Fruit fly (Drosophila melanogaster) whole organism, embryonic: ENCODE measurements around the gene SclB.

Source experiments
- Aef1 ChIP-seq: fragments of 200-800 bp; sonication (Bioruptor generic); IDR thresholded peaks from 3 replicates; pipeline ENCODE4 v1.3.6; 2022; ENCODE audit warnings: missing biosample characterization, missing genetic modification characterization
- Blimp-1 ChIP-seq: fragments of 200-800 bp; sonication (Bioruptor generic); optimal IDR thresholded peaks from 3 replicates; lab custom pipeline; 2018; ENCODE audit warnings: missing biosample characterization, missing genetic modification characterization, mild to moderate bottlenecking, moderate library complexity, missing genetic modification reagents
- CG10654 ChIP-seq: fragments of 200-800 bp; sonication (Bioruptor generic); optimal IDR thresholded peaks from 2 replicates; lab custom pipeline; 2016; ENCODE audit warnings: missing biosample characterization, missing genetic modification characterization
- CG11398 ChIP-seq: fragments of 200-800 bp; sonication (Bioruptor generic); optimal IDR thresholded peaks from 2 replicates; lab custom pipeline; 2016; ENCODE audit warnings: missing biosample characterization, missing genetic modification characterization
- CG12071 ChIP-seq: fragments of 200-800 bp; sonication (Bioruptor generic); optimal IDR thresholded peaks from 3 replicates; lab custom pipeline; 2018; ENCODE audit warnings: missing biosample characterization, mild to moderate bottlenecking, missing genetic modification characterization
- CG12659 ChIP-seq: fragments of 200-800 bp; sonication (Bioruptor generic); optimal IDR thresholded peaks from 3 replicates; lab custom pipeline; 2017; ENCODE audit warnings: mild to moderate bottlenecking, missing biosample characterization, missing genetic modification reagents, missing genetic modification characterization
- CG14860 ChIP-seq: fragments of 200-800 bp; sonication (Bioruptor generic); IDR thresholded peaks from 3 replicates; pipeline ENCODE4 v1.3.6; 2022; ENCODE audit warnings: missing biosample characterization, missing genetic modification characterization; ENCODE audit not compliant: partially characterized antibody
- CG1647 ChIP-seq: fragments of 200-800 bp; sonication (Bioruptor generic); optimal IDR thresholded peaks from 3 replicates; lab custom pipeline; 2016; ENCODE audit warnings: missing biosample characterization, missing genetic modification characterization
- CG17361 ChIP-seq: fragments of 200-800 bp; sonication (Bioruptor generic); IDR thresholded peaks from 3 replicates; pipeline ENCODE4 v1.3.6; 2022; ENCODE audit warnings: missing biosample characterization, missing genetic modification characterization
- CG17385 ChIP-seq: fragments of 200-800 bp; sonication (Bioruptor generic); optimal IDR thresholded peaks from 3 replicates; lab custom pipeline; 2018; ENCODE audit warnings: missing biosample characterization, mild to moderate bottlenecking, missing genetic modification characterization
- CG17612 ChIP-seq: fragments of 200-800 bp; sonication (Bioruptor generic); IDR thresholded peaks from 2 replicates; pipeline ENCODE4 v1.3.6; 2022; ENCODE audit warnings: missing biosample characterization, missing genetic modification characterization
- CG18476 ChIP-seq: fragments of 200-800 bp; sonication (Bioruptor generic); optimal IDR thresholded peaks from 2 replicates; lab custom pipeline; 2016; ENCODE audit warnings: missing biosample characterization, mild to moderate bottlenecking, missing genetic modification characterization
- CG2120 ChIP-seq: fragments of 200-800 bp; sonication (Bioruptor generic); optimal IDR thresholded peaks from 3 replicates; lab custom pipeline; 2016; ENCODE audit warnings: missing biosample characterization, missing genetic modification characterization
- CG2712 ChIP-seq: fragments of 200-800 bp; optimal IDR thresholded peaks from 3 replicates; lab custom pipeline; 2019; ENCODE audit warnings: missing biosample characterization, mild to moderate bottlenecking, missing genetic modification characterization, moderate library complexity
- CG2889 ChIP-seq: fragments of 200-800 bp; sonication (Bioruptor generic); IDR thresholded peaks from 3 replicates; pipeline ENCODE4 v1.3.6; 2022; ENCODE audit warnings: missing biosample characterization, missing genetic modification characterization
- CG31441 ChIP-seq: fragments of 200-800 bp; sonication (Bioruptor generic); IDR thresholded peaks from 2 replicates; pipeline ENCODE4 v1.3.6; 2022; ENCODE audit warnings: missing biosample characterization, missing genetic modification characterization
- CG3163 ChIP-seq: fragments of 200-800 bp; sonication (Bioruptor generic); optimal IDR thresholded peaks from 3 replicates; lab custom pipeline; 2016; ENCODE audit warnings: missing biosample characterization, missing genetic modification characterization
- CG33557 ChIP-seq: fragments of 200-800 bp; sonication (Bioruptor generic); optimal IDR thresholded peaks from 2 replicates; lab custom pipeline; 2019; ENCODE audit warnings: missing biosample characterization, mild to moderate bottlenecking, missing genetic modification characterization, moderate library complexity
- CG34376 ChIP-seq: fragments of 200-800 bp; sonication (Bioruptor generic); optimal IDR thresholded peaks from 2 replicates; lab custom pipeline; 2018; ENCODE audit warnings: missing biosample characterization, mild to moderate bottlenecking, missing genetic modification characterization
- CG4730 ChIP-seq: fragments of 200-800 bp; sonication (Bioruptor generic); IDR thresholded peaks from 2 replicates; pipeline ENCODE4 v1.3.6; 2022; ENCODE audit warnings: missing biosample characterization, missing genetic modification characterization
- CG5180 ChIP-seq: fragments of 200-800 bp; sonication (Bioruptor generic); optimal IDR thresholded peaks from 3 replicates; lab custom pipeline; 2017; ENCODE audit warnings: missing biosample characterization, missing genetic modification characterization, mild to moderate bottlenecking, moderate library complexity, missing genetic modification reagents
- CG7372 ChIP-seq: fragments of 200-800 bp; sonication (Bioruptor generic); IDR thresholded peaks from 2 replicates; pipeline ENCODE4 v1.3.6; 2022; ENCODE audit warnings: missing biosample characterization, missing genetic modification characterization
- CG7839 ChIP-seq: fragments of 200-800 bp; sonication (Bioruptor generic); optimal IDR thresholded peaks from 3 replicates; lab custom pipeline; 2018; ENCODE audit warnings: missing biosample characterization, mild to moderate bottlenecking, missing genetic modification characterization, moderate library complexity
- CG8089 ChIP-seq: fragments of 200-800 bp; sonication (Bioruptor generic); optimal IDR thresholded peaks from 3 replicates; lab custom pipeline; 2016; ENCODE audit warnings: missing biosample characterization, missing genetic modification characterization
- CG8290 ChIP-seq, 3 experiments: fragments of 200-800 bp; sonication (Bioruptor generic); optimal IDR thresholded peaks; 2 replicates each; lab custom pipeline; 2016 to 2019; ENCODE audit warnings: missing biosample characterization in 3 of 3, missing genetic modification characterization in 3 of 3, mild to moderate bottlenecking in 2 of 3, moderate library complexity in 1 of 3
- CTCF ChIP-seq: fragments of 200-800 bp; sonication (Bioruptor generic); optimal IDR thresholded peaks from 2 replicates; lab custom pipeline; 2017; ENCODE audit warnings: missing biosample characterization, mild to moderate bottlenecking, missing genetic modification characterization, moderate library complexity
- D19B ChIP-seq: fragments of 200-800 bp; sonication (Bioruptor generic); optimal IDR thresholded peaks from 2 replicates; lab custom pipeline; 2017; ENCODE audit warnings: missing biosample characterization, mild to moderate bottlenecking, missing genetic modification characterization
- Deaf1 ChIP-seq: fragments of 200-800 bp; optimal IDR thresholded peaks from 3 replicates; lab custom pipeline; 2019; ENCODE audit warnings: missing biosample characterization, mild to moderate bottlenecking, missing genetic modification characterization, moderate library complexity
- ERR ChIP-seq: fragments of 200-800 bp; sonication (Bioruptor generic); optimal IDR thresholded peaks from 2 replicates; lab custom pipeline; 2016; ENCODE audit warnings: missing biosample characterization, missing genetic modification characterization
- H2.0 ChIP-seq: fragments of 200-800 bp; sonication (Bioruptor generic); IDR thresholded peaks from 2 replicates; pipeline ENCODE4 v1.3.6; 2022; ENCODE audit warnings: missing biosample characterization, missing genetic modification characterization
- HLH54F ChIP-seq: fragments of 200-800 bp; sonication (Bioruptor generic); optimal IDR thresholded peaks from 3 replicates; lab custom pipeline; 2016; ENCODE audit warnings: missing biosample characterization, missing genetic modification characterization
- HLHmδ ChIP-seq: fragments of 200-800 bp; sonication (Bioruptor generic); optimal IDR thresholded peaks from 2 replicates; lab custom pipeline; 2018; ENCODE audit warnings: missing biosample characterization, mild to moderate bottlenecking, missing genetic modification characterization, moderate library complexity
- HmgZ ChIP-seq: fragments of 200-800 bp; sonication (Bioruptor generic); optimal IDR thresholded peaks from 2 replicates; lab custom pipeline; 2018; ENCODE audit warnings: missing biosample characterization, mild to moderate bottlenecking, missing genetic modification characterization
- Neu2 ChIP-seq: fragments of 200-800 bp; sonication (Bioruptor generic); optimal IDR thresholded peaks from 3 replicates; lab custom pipeline; 2016; ENCODE audit warnings: missing biosample characterization, missing genetic modification characterization, borderline replicate concordance
- Six4 ChIP-seq: fragments of 200-800 bp; sonication (Bioruptor generic); optimal IDR thresholded peaks from 2 replicates; lab custom pipeline; 2016; ENCODE audit warnings: missing biosample characterization, missing genetic modification characterization
- Xrp1 ChIP-seq: fragments of 200-800 bp; sonication (Bioruptor generic); IDR thresholded peaks from 2 replicates; pipeline ENCODE4 v1.3.6; 2022; ENCODE audit warnings: missing biosample characterization, missing genetic modification characterization
- YL-1 ChIP-seq: fragments of 200-800 bp; sonication (Bioruptor generic); optimal IDR thresholded peaks from 3 replicates; lab custom pipeline; 2017; ENCODE audit warnings: missing biosample characterization, mild to moderate bottlenecking, missing genetic modification characterization
- cato ChIP-seq: fragments of 200-800 bp; sonication (Bioruptor generic); optimal IDR thresholded peaks from 2 replicates; lab custom pipeline; 2016; ENCODE audit warnings: missing biosample characterization, missing genetic modification characterization, borderline replicate concordance
- chinmo ChIP-seq: fragments of 200-800 bp; sonication (Bioruptor generic); IDR thresholded peaks from 4 replicates; pipeline ENCODE4 v1.3.6; 2022; ENCODE audit warnings: missing biosample characterization, missing genetic modification characterization; ENCODE audit not compliant: partially characterized antibody
- dati ChIP-seq: fragments of 200-800 bp; sonication (Bioruptor generic); IDR thresholded peaks from 2 replicates; pipeline ENCODE4 v1.3.6; 2022; ENCODE audit warnings: missing biosample characterization, missing genetic modification characterization
- fd96Cb ChIP-seq: fragments of 200-800 bp; sonication (Bioruptor generic); optimal IDR thresholded peaks from 2 replicates; lab custom pipeline; 2018; ENCODE audit warnings: missing biosample characterization, mild to moderate bottlenecking, missing genetic modification characterization, moderate library complexity
- gcm ChIP-seq: fragments of 200-800 bp; sonication (Bioruptor generic); optimal IDR thresholded peaks from 2 replicates; lab custom pipeline; 2019; ENCODE audit warnings: missing biosample characterization, mild to moderate bottlenecking, missing genetic modification characterization, moderate library complexity
- hbn ChIP-seq: fragments of 200-800 bp; sonication (Bioruptor generic); IDR thresholded peaks from 2 replicates; pipeline ENCODE4 v1.3.6; 2022; ENCODE audit warnings: missing biosample characterization, missing genetic modification characterization; ENCODE audit not compliant: partially characterized antibody
- mam ChIP-seq: fragments of 200-800 bp; sonication (Bioruptor generic); optimal IDR thresholded peaks from 3 replicates; lab custom pipeline; 2016; ENCODE audit warnings: missing biosample characterization, missing genetic modification characterization
- mirr ChIP-seq: fragments of 200-800 bp; sonication (Bioruptor generic); optimal IDR thresholded peaks from 3 replicates; lab custom pipeline; 2018; ENCODE audit warnings: missing biosample characterization, mild to moderate bottlenecking, missing genetic modification characterization
- repo ChIP-seq: fragments of 200-800 bp; sonication (Bioruptor generic); optimal IDR thresholded peaks from 2 replicates; lab custom pipeline; 2016; ENCODE audit warnings: missing biosample characterization, missing genetic modification characterization
- row ChIP-seq: fragments of 200-800 bp; sonication (Bioruptor generic); IDR thresholded peaks from 3 replicates; pipeline ENCODE4 v1.3.6; 2022; ENCODE audit warnings: missing biosample characterization, missing genetic modification characterization
- run ChIP-seq: fragments of 200-800 bp; sonication (Bioruptor generic); optimal IDR thresholded peaks from 3 replicates; lab custom pipeline; 2018; ENCODE audit warnings: missing biosample characterization, mild to moderate bottlenecking, missing genetic modification characterization
- sens ChIP-seq: fragments of 200-800 bp; sonication (Bioruptor generic); peaks from one replicate; lab custom pipeline; 2016; ENCODE audit warnings: missing biosample characterization, missing genetic modification characterization
- sob ChIP-seq: fragments of 200-800 bp; sonication (Bioruptor generic); IDR thresholded peaks from 2 replicates; pipeline ENCODE4 v1.3.6; 2022; ENCODE audit warnings: missing biosample characterization, missing genetic modification characterization
- stwl ChIP-seq: fragments of 200-800 bp; sonication (Bioruptor generic); optimal IDR thresholded peaks from 3 replicates; lab custom pipeline; 2018; ENCODE audit warnings: missing biosample characterization, mild to moderate bottlenecking, missing genetic modification characterization, moderate library complexity

The SclB gene

DNA sequence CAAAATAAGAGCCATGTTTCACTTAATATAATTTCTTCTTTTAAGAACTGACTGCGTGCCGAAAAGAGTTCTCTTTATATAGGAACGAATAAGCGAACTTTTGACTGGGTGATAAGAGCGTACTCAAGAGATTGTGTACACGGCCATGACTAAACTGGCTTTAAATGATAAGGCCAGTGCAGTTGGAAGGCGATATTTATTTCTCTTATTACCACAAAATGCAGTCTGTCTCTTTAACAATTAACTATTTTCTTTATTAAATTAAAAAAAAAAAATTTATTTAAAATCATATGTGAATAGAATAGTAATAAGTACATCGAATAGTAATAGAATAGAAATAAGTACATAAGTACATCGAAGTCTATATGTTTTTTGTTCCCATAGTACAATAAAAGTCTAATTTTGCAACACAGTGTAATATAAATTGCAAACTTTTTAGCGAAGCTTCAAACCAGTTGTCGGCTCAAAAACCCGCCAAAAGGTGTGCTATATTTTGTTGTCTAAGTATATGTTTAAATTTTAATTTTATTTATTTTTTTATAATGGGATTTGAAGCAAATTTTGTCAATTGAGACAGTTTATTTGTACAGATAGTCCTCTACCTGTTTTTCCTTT lies 14.7 kb downstream of the SclB start, which contains the start of gene CG31810:
Gene CG31810 (minus strand): TSS at position 51 of the 615 bp plus-strand sequence.
- no peak for TF ChIP-seq HLH54F (GFP tag; lab: Kevin White, UChicago)
- no peak for TF ChIP-seq Xrp1 (GFP tag; lab: Robert Waterston, UW)
- TF ChIP-seq ERR (GFP tag; lab: Kevin White, UChicago) = no peak
- TF ChIP-seq H2.0 (GFP tag; lab: Robert Waterston, UW) = no peak
- TF ChIP-seq run (tag; lab: Kevin White, UChicago) = no peak
- TF ChIP-seq CG7839 (tag; lab: Kevin White, UChicago) = peak; percentile 15
- no peak for TF ChIP-seq CG10654
- TF ChIP-seq CG4730 (GFP tag; lab: Robert Waterston, UW) = no peak
- TF ChIP-seq CG31441 (GFP tag; lab: Robert Waterston, UW) = peak; percentile 32; the same call in 1 of the 2 replicates
- TF ChIP-seq CG17612 = no peak
- TF ChIP-seq HLHmδ (GFP tag; lab: Kevin White, UChicago) = no peak
- no peak for TF ChIP-seq CG33557 (GFP tag; lab: Kevin White, UChicago)
- peak; percentile 76 for TF ChIP-seq CG3163
- no peak for TF ChIP-seq CG7372 (GFP tag; lab: Robert Waterston, UW)
- TF ChIP-seq CG11398 (GFP tag; lab: Kevin White, UChicago) = no peak
- TF ChIP-seq Blimp-1 (GFP tag; lab: Kevin White, UChicago) = peak; percentile 4
- no peak for TF ChIP-seq fd96Cb (tag; lab: Kevin White, UChicago)
- no peak for TF ChIP-seq D19B (GFP tag; lab: Kevin White, UChicago)
- TF ChIP-seq cato = no peak
- peak; percentile 31 for TF ChIP-seq CTCF (GFP tag; lab: Kevin White, UChicago)
- TF ChIP-seq Deaf1 (tag; lab: Kevin White, UChicago) = no peak
- TF ChIP-seq dati (GFP tag; lab: Robert Waterston, UW) = no peak
- 0 out of 3 replicates have a peak, but pooled peaks have one; percentile 20 for TF ChIP-seq CG17361 (GFP tag; lab: Robert Waterston, UW)
- no peak for TF ChIP-seq CG12071
- TF ChIP-seq sob (GFP tag; lab: Robert Waterston, UW) = no peak
- no peak for TF ChIP-seq repo (GFP tag; lab: Kevin White, UChicago)
- TF ChIP-seq Aef1 (GFP tag; lab: Robert Waterston, UW) = no peak
- TF ChIP-seq CG1647 (GFP tag; lab: Kevin White, UChicago) = no peak
- TF ChIP-seq Six4 (GFP tag; lab: Kevin White, UChicago) = no peak
- TF ChIP-seq CG14860 (GFP tag; lab: Robert Waterston, UW) = no peak
- TF ChIP-seq CG12659 = no peak
- no peak for TF ChIP-seq Neu2
- no peak for TF ChIP-seq CG18476 (GFP tag; lab: Kevin White, UChicago)
- TF ChIP-seq gcm (GFP tag; lab: Kevin White, UChicago) = peak; percentile 12
- no peak for TF ChIP-seq CG8290 (GFP tag; optimal IDR thresholded peaks at IDR 0.05; lab: Kevin White, UChicago)
- no peak for TF ChIP-seq CG8290 (tag; optimal IDR thresholded peaks at IDR 0.05; lab: Kevin White, UChicago)
- TF ChIP-seq HmgZ (tag; lab: Kevin White, UChicago) = no peak
- peak; percentile 70; the same call in 2 of the 3 replicates for TF ChIP-seq CG2889
- no peak for TF ChIP-seq chinmo (GFP tag; lab: Robert Waterston, UW)
- TF ChIP-seq stwl (tag; lab: Kevin White, UChicago) = peak; percentile 16
- peak; percentile 43 for TF ChIP-seq row (GFP tag; lab: Robert Waterston, UW)
- TF ChIP-seq CG17385 (GFP tag; lab: Kevin White, UChicago) = no peak
- TF ChIP-seq CG2712 (tag; lab: Kevin White, UChicago) = peak; percentile 17
- TF ChIP-seq mirr = no peak
- TF ChIP-seq CG5180 (GFP tag; lab: Kevin White, UChicago) = no peak
- TF ChIP-seq CG8089 (GFP tag; lab: Kevin White, UChicago) = no peak
- no peak for TF ChIP-seq YL-1
- TF ChIP-seq hbn = no peak
- TF ChIP-seq mam = no peak
- TF ChIP-seq sens (GFP tag; lab: Kevin White, UChicago) = no peak
- TF ChIP-seq CG2120 (GFP tag; lab: Kevin White, UChicago) = no peak
- TF ChIP-seq CG34376 (GFP tag; lab: Kevin White, UChicago) = no peak
